Fruit fly (Drosophila melanogaster) ovary, adult (tissue): ENCODE measurements around the gene HipHop.

Experiments
- CG17801 ChIP-seq: fragments of 200-800 bp; optimal IDR thresholded peaks from 2 replicates; lab custom pipeline; 2019; ENCODE audit warnings: missing biosample characterization, mild to moderate bottlenecking, missing genetic modification characterization, moderate library complexity; ENCODE audit not compliant: partially characterized antibody

HipHop gene

DNA sequence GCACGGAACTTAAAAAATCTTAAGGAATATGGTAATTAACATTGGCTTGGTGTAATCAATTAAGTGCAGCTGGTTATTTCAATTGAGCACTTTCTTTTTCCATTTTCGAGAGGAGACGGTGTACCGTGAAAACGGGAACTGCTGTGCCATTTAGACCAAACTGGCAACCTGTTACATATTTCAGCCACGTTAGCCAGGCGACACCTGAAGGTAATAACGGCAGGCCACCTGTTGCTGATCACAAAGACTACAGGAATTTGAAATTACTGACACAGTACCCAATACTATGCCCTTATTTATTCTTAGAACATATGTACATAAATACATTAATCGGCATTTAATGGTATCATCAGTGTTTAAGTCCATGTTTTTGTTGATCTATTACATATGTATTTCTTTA is 21.3 kb downstream of the HipHop start:
- TF ChIP-seq CG17801 (GFP tag; lab: Kevin White, UChicago), result no peak

- no peak for TF ChIP-seq CG17801 (GFP tag; lab: Kevin White, UChicago)
These were observed 24.9 kb downstream of the HipHop start for dm6 chr3L:18845833-18846232.

DNA sequence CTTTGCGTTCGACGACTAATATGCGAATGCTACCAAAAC is 25.1 kb downstream of the HipHop start, which contains the start of gene Indy:
TSS of gene Indy (minus strand) at position 35 of the 39 bp plus-strand sequence.
- no peak for TF ChIP-seq CG17801 (GFP tag; lab: Kevin White, UChicago)

- no peak for TF ChIP-seq CG17801 (GFP tag; lab: Kevin White, UChicago)
These were observed 25.3 kb downstream of the HipHop start for dm6 chr3L:18846272-18846741.

DNA sequence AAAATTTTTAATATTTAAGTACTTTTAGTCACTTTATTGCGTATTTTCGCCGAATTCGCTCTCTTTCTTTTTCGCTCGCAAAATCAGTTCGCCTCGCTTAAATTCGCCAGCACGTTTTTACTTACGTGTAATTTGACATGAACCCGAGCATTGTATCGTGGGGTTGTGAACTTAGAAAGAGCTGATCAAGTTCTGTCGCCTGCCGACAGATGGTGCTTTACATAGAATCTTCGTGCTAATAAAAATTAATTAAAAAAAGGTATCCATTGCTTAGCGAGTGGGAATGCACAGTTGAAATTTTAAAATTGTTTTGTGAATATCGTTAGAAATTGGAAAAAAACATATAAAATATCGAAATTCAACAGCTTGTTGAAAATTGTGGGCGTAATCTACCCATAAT is 27.5 kb downstream of the HipHop start:
- TF ChIP-seq CG17801 (GFP tag; lab: Kevin White, UChicago), result peak; percentile 36

DNA sequence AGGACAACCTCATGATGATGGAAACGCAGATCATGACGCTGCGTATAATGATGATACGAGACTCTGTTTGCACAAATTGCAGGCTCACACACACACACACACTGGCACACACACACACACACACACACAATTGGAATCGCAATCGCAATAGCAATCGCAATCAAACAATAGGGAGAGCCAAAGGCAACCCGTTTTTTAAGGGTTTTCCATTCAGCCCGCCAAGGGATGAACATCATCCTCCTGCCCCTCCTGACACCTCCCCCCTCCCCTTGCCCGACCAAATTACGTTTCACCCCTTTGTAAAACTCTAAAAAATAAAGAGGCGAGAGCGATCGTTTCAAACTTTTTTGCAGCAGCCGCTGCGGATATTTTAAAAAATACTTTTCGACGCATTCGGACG is 31.3 kb downstream of the HipHop start:
- no peak for TF ChIP-seq CG17801 (GFP tag; lab: Kevin White, UChicago)

- no peak for TF ChIP-seq CG17801 (GFP tag; lab: Kevin White, UChicago)
These were observed 32.5 kb downstream of the HipHop start for dm6 chr3L:18853439-18853838.

dm6 chr3L:18854412-18854811 is 33.4 kb downstream of the HipHop start:
- TF ChIP-seq CG17801 (GFP tag; lab: Kevin White, UChicago), result no peak

DNA sequence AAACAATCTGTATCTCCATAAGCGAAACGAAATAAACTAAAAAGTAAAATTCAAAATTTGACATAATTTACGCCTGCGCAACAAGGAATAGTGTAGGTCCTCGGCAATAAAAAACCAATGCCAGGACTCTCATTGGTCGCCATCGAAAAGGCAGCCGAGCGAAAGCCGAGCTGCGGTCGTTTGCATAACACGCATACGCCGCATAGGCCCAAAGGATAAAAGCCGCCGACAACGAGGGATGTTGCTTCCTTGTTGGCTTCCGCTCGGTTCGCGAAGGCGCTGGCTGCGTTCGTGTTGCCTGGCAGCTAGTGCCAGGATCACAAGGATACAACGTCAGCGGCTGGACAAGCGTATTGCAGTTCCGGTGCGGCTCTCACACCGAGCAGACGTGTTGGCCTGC is 39.5 kb downstream of the HipHop start:
- no peak for TF ChIP-seq CG17801 (GFP tag; lab: Kevin White, UChicago)

dm6 chr3L:18861893-18862292 is 40.9 kb downstream of the HipHop start:
- TF ChIP-seq CG17801 (GFP tag; lab: Kevin White, UChicago), result no peak

- no peak for TF ChIP-seq CG17801 (GFP tag; lab: Kevin White, UChicago)
These were observed 42.4 kb downstream of the HipHop start, which contains the start of gene CG6865 for dm6 chr3L:18863327-18863726. Gene CG6865, plus strand, starts transcription at chr3L:18863647.

- no peak for TF ChIP-seq CG17801 (GFP tag; lab: Kevin White, UChicago)
These were observed 44.7 kb downstream of the HipHop start, which contains the start of gene CG14074 for dm6 chr3L:18865447-18866367. Gene CG14074, plus strand, starts transcription at chr3L:18866225.

DNA sequence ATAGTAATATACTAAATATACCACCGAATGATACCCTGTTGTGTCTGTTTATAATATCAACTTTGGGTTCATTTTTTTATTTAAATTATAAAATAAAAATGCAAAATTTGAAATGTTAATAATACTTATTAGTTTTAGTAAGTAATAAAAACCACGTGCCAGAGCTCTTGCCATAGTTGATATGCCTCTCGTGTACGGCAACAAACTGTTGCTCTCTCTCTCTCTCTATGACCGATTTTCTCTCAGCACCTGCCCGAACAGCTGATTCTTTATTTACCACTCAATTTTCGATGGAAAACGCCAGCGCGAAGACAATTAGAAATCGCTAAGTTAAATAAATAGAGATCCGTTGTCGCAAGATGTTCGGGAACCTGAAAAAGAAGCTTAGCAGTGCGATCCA is 46.5 kb downstream of the HipHop start, which contains the start of gene Dysb:
TSS of gene Dysb (plus strand) at position 251 of the 400 bp plus-strand sequence.
- peak; percentile 85 for TF ChIP-seq CG17801 (GFP tag; lab: Kevin White, UChicago)

dm6 chr3L:18869035-18869826 is 48.3 kb downstream of the HipHop start, which contains the start of gene Grx1:
Gene Grx1, plus strand, starts transcription at chr3L:18869230.
- TF ChIP-seq CG17801 (GFP tag; lab: Kevin White, UChicago), result peak; percentile 23

dm6 chr3L:18870027-18870426 is 49.1 kb downstream of the HipHop start, which contains the start of gene Blos3:
Gene Blos3, plus strand, starts transcription at chr3L:18870224.
- TF ChIP-seq CG17801 (GFP tag; lab: Kevin White, UChicago), result peak; percentile 22
